Worm (Caenorhabditis elegans) whole organism, L4 larva: Measurements from ENCODE around the gene F53B7.4.

Experiments used
- ceh-82 ChIP-seq: sonication (generic microtip); optimal IDR thresholded peaks from 2 replicates; lab custom pipeline; 2017; ENCODE audit warnings: missing biosample characterization, missing genetic modification characterization
- daf-19 ChIP-seq: fragments of 200-800 bp; sonication (Bioruptor generic); conservative IDR thresholded peaks from 2 replicates; pipeline ENCODE4 v1.3.6; 2022; ENCODE audit warnings: missing genetic modification characterization, missing compliant biosample characterization
- lin-15B ChIP-seq: fragments of 150-350 bp; sonication (generic microtip); optimal IDR thresholded peaks from 3 replicates; lab custom pipeline; 2014; ENCODE audit warnings: missing biosample characterization, missing genetic modification characterization
- lir-3 ChIP-seq: sonication (generic microtip); optimal IDR thresholded peaks from 2 replicates; lab custom pipeline; 2016; ENCODE audit warnings: mild to moderate bottlenecking, missing genetic modification characterization, missing compliant biosample characterization
- mxl-3 ChIP-seq: fragments of 200-800 bp; sonication (Bioruptor generic); optimal IDR thresholded peaks from 2 replicates; lab custom pipeline; 2018; ENCODE audit warnings: mild to moderate bottlenecking, missing genetic modification characterization, missing compliant biosample characterization
- nhr-28 ChIP-seq: fragments of 150-350 bp; optimal IDR thresholded peaks from 2 replicates; lab custom pipeline; 2014; ENCODE audit warnings: missing biosample characterization, missing genetic modification characterization
- snpc-4 ChIP-seq: fragments of 150-350 bp; optimal IDR thresholded peaks from 2 replicates; lab custom pipeline; 2014; ENCODE audit warnings: missing biosample characterization, missing genetic modification characterization

ce11 chrV:11012419-11012818 is 10.1 kb upstream of the F53B7.4 start, which contains the start of gene C13G3.1:
- TF ChIP-seq snpc-4 (tag; lab: Kevin White, UChicago) (no peak), daf-19 (GFP tag; lab: Robert Waterston, UW) (no peak), mxl-3 (peak; percentile 7), nhr-28 (tag; lab: Kevin White, UChicago) (peak; percentile 1), lin-15B (no peak), lir-3 (no peak), ceh-82 (tag; lab: Kevin White, UChicago) (no peak)
